Fruit fly (Drosophila melanogaster) whole organism, embryonic: ENCODE measurements around the gene Sumo.

Experiments
- Ada2b ChIP-seq: fragments of 200-800 bp; sonication (Bioruptor generic); IDR thresholded peaks from 2 replicates; pipeline ENCODE4 v1.3.6; 2022; ENCODE audit warnings: missing biosample characterization, missing genetic modification characterization
- B-H1 ChIP-seq: fragments of 200-800 bp; sonication (Bioruptor generic); IDR thresholded peaks from 3 replicates; pipeline ENCODE4 v1.3.6; 2022; ENCODE audit warnings: missing biosample characterization, missing genetic modification characterization
- CG10321 ChIP-seq: fragments of 200-800 bp; sonication (Bioruptor generic); IDR thresholded peaks from 2 replicates; pipeline ENCODE4 v1.3.6; 2022; ENCODE audit warnings: missing biosample characterization, missing genetic modification characterization
- CG10543 ChIP-seq: fragments of 200-800 bp; sonication (Bioruptor generic); optimal IDR thresholded peaks from 3 replicates; lab custom pipeline; 2017; ENCODE audit warnings: missing biosample characterization, mild to moderate bottlenecking, missing genetic modification characterization, moderate library complexity
- CG11093 ChIP-seq: fragments of 200-800 bp; sonication (Bioruptor generic); IDR thresholded peaks from 3 replicates; pipeline ENCODE4 v1.3.6; 2022; ENCODE audit warnings: missing biosample characterization, missing genetic modification characterization
- CG12071 ChIP-seq: fragments of 200-800 bp; sonication (Bioruptor generic); optimal IDR thresholded peaks from 3 replicates; lab custom pipeline; 2018; ENCODE audit warnings: missing biosample characterization, mild to moderate bottlenecking, missing genetic modification characterization
- CG13296 ChIP-seq: fragments of 200-800 bp; sonication (Bioruptor generic); optimal IDR thresholded peaks from 3 replicates; lab custom pipeline; 2018; ENCODE audit warnings: missing biosample characterization, mild to moderate bottlenecking, missing genetic modification characterization
- CG15601 ChIP-seq: fragments of 200-800 bp; sonication (Bioruptor generic); optimal IDR thresholded peaks from 3 replicates; lab custom pipeline; 2019; ENCODE audit warnings: missing biosample characterization, mild to moderate bottlenecking, missing genetic modification characterization, moderate library complexity
- CG1602 ChIP-seq: fragments of 200-800 bp; sonication (Bioruptor generic); optimal IDR thresholded peaks from 3 replicates; lab custom pipeline; 2016; ENCODE audit warnings: missing biosample characterization, missing genetic modification characterization
- CG17385 ChIP-seq: fragments of 200-800 bp; sonication (Bioruptor generic); optimal IDR thresholded peaks from 3 replicates; lab custom pipeline; 2018; ENCODE audit warnings: missing biosample characterization, mild to moderate bottlenecking, missing genetic modification characterization
- CG1832 ChIP-seq: fragments of 200-800 bp; sonication (Bioruptor generic); optimal IDR thresholded peaks from 2 replicates; lab custom pipeline; 2017; ENCODE audit warnings: missing biosample characterization, mild to moderate bottlenecking, missing genetic modification characterization, inconsistent platforms
- CG2712 ChIP-seq: fragments of 200-800 bp; optimal IDR thresholded peaks from 3 replicates; lab custom pipeline; 2019; ENCODE audit warnings: missing biosample characterization, mild to moderate bottlenecking, missing genetic modification characterization, moderate library complexity
- CG3847 ChIP-seq: fragments of 200-800 bp; sonication (Bioruptor generic); IDR thresholded peaks from 2 replicates; pipeline ENCODE4 v1.3.6; 2022; ENCODE audit warnings: missing biosample characterization, missing genetic modification characterization
- CG6654 ChIP-seq: fragments of 200-800 bp; sonication (Bioruptor generic); optimal IDR thresholded peaks from 2 replicates; lab custom pipeline; 2017; ENCODE audit warnings: missing biosample characterization, mild to moderate bottlenecking, missing genetic modification characterization
- CG6683 ChIP-seq: fragments of 200-800 bp; sonication (Bioruptor generic); optimal IDR thresholded peaks from 2 replicates; lab custom pipeline; 2017; ENCODE audit warnings: missing biosample characterization, mild to moderate bottlenecking, missing genetic modification characterization, missing genetic modification reagents
- CG6854 ChIP-seq: fragments of 200-800 bp; sonication (Bioruptor generic); optimal IDR thresholded peaks from 3 replicates; lab custom pipeline; 2017; ENCODE audit warnings: missing biosample characterization, mild to moderate bottlenecking, missing genetic modification characterization
- CG7372 ChIP-seq: fragments of 200-800 bp; sonication (Bioruptor generic); IDR thresholded peaks from 2 replicates; pipeline ENCODE4 v1.3.6; 2022; ENCODE audit warnings: missing biosample characterization, missing genetic modification characterization
- CG8388 ChIP-seq: fragments of 200-800 bp; sonication (Bioruptor generic); optimal IDR thresholded peaks from 2 replicates; lab custom pipeline; 2019; ENCODE audit warnings: missing biosample characterization, mild to moderate bottlenecking, missing genetic modification characterization, moderate library complexity
- CG8944 ChIP-seq: fragments of 200-800 bp; sonication (Bioruptor generic); optimal IDR thresholded peaks from 3 replicates; lab custom pipeline; 2016; ENCODE audit warnings: missing biosample characterization, missing genetic modification characterization
- CHES-1-like ChIP-seq: fragments of 200-800 bp; sonication (Bioruptor generic); optimal IDR thresholded peaks from 2 replicates; lab custom pipeline; 2016; ENCODE audit warnings: missing biosample characterization, missing genetic modification characterization
- Doc3 ChIP-seq: fragments of 200-800 bp; sonication (Bioruptor generic); IDR thresholded peaks from 3 replicates; pipeline ENCODE4 v1.3.6; 2022; ENCODE audit warnings: missing biosample characterization, missing genetic modification characterization; ENCODE audit not compliant: partially characterized antibody
- Gug ChIP-seq: fragments of 200-800 bp; sonication (Bioruptor generic); IDR thresholded peaks from 4 replicates; pipeline ENCODE4 v1.3.6; 2022; ENCODE audit warnings: missing biosample characterization, missing genetic modification characterization
- HLH4C ChIP-seq: fragments of 200-800 bp; sonication (Bioruptor generic); IDR thresholded peaks from 3 replicates; pipeline ENCODE4 v1.3.6; 2022; ENCODE audit warnings: missing biosample characterization, missing genetic modification characterization; ENCODE audit not compliant: partially characterized antibody
- Kr ChIP-seq: fragments of 200-800 bp; sonication (Bioruptor generic); optimal IDR thresholded peaks from 2 replicates; lab custom pipeline; 2017; ENCODE audit warnings: missing biosample characterization, mild to moderate bottlenecking, missing genetic modification characterization
- Mes4 ChIP-seq: fragments of 200-800 bp; sonication (Bioruptor generic); optimal IDR thresholded peaks from 2 replicates; lab custom pipeline; 2016; ENCODE audit warnings: missing biosample characterization, missing genetic modification characterization
- Neu2 ChIP-seq: fragments of 200-800 bp; sonication (Bioruptor generic); optimal IDR thresholded peaks from 3 replicates; lab custom pipeline; 2016; ENCODE audit warnings: missing biosample characterization, missing genetic modification characterization, borderline replicate concordance
- Nf-YC ChIP-seq: fragments of 200-800 bp; optimal IDR thresholded peaks from 3 replicates; lab custom pipeline; 2019; ENCODE audit warnings: missing biosample characterization, mild to moderate bottlenecking, missing genetic modification characterization, moderate library complexity
- Oaz ChIP-seq: fragments of 200-800 bp; sonication (Bioruptor generic); IDR thresholded peaks from 2 replicates; pipeline ENCODE4 v1.3.6; 2022; ENCODE audit warnings: missing biosample characterization, missing genetic modification characterization
- PHDP ChIP-seq: fragments of 200-800 bp; sonication (Bioruptor generic); optimal IDR thresholded peaks from 3 replicates; lab custom pipeline; 2018; ENCODE audit warnings: missing biosample characterization, mild to moderate bottlenecking, missing genetic modification characterization, moderate library complexity
- Pdp1 ChIP-seq, 2 experiments: fragments of 200-800 bp; sonication (Bioruptor generic); optimal IDR thresholded peaks; 3 replicates each; lab custom pipeline; 2016; ENCODE audit warnings: missing biosample characterization in 2 of 2, missing genetic modification characterization in 2 of 2, mild to moderate bottlenecking in 1 of 2, moderate library complexity in 1 of 2
- Ptx1 ChIP-seq: fragments of 200-800 bp; sonication (Bioruptor generic); IDR thresholded peaks from 2 replicates; pipeline ENCODE4 v1.3.6; 2022; ENCODE audit warnings: missing biosample characterization, missing genetic modification characterization
- Sin3A ChIP-seq: fragments of >200 bp; optimal IDR thresholded peaks from 2 replicates; lab custom pipeline; 2018
- Six4 ChIP-seq: fragments of 200-800 bp; sonication (Bioruptor generic); optimal IDR thresholded peaks from 2 replicates; lab custom pipeline; 2016; ENCODE audit warnings: missing biosample characterization, missing genetic modification characterization
- Spps ChIP-seq: fragments of 200-800 bp; sonication (Bioruptor generic); optimal IDR thresholded peaks from 2 replicates; lab custom pipeline; 2018; ENCODE audit warnings: missing biosample characterization, mild to moderate bottlenecking, missing genetic modification characterization
- Sry-β ChIP-seq: fragments of 200-800 bp; sonication (Bioruptor generic); optimal IDR thresholded peaks from 2 replicates; lab custom pipeline; 2018; ENCODE audit warnings: missing biosample characterization, mild to moderate bottlenecking, missing genetic modification characterization, moderate library complexity
- bsh ChIP-seq, 2 experiments: fragments of 200-800 bp; sonication (Bioruptor generic); optimal IDR thresholded peaks; 2 replicates each; lab custom pipeline; 2017 to 2018; ENCODE audit warnings: mild to moderate bottlenecking in 2 of 2, missing biosample characterization in 2 of 2, missing genetic modification characterization in 2 of 2, moderate library complexity in 1 of 2
- dpn ChIP-seq, 2 experiments: fragments of 200-800 bp; sonication (Bioruptor generic); optimal IDR thresholded peaks; 3 replicates each; lab custom pipeline; 2016; ENCODE audit warnings: missing biosample characterization in 2 of 2, missing genetic modification characterization in 2 of 2
- esg ChIP-seq: fragments of 200-800 bp; sonication (Bioruptor generic); conservative IDR thresholded peaks from 2 replicates; pipeline ENCODE4 v1.3.6; 2022; ENCODE audit warnings: missing biosample characterization, missing genetic modification characterization
- ewg ChIP-seq: fragments of 200-800 bp; sonication (Bioruptor generic); optimal IDR thresholded peaks from 3 replicates; lab custom pipeline; 2017; ENCODE audit warnings: mild to moderate bottlenecking, missing biosample characterization, missing genetic modification reagents, missing genetic modification characterization
- fd96Cb ChIP-seq: fragments of 200-800 bp; sonication (Bioruptor generic); optimal IDR thresholded peaks from 2 replicates; lab custom pipeline; 2018; ENCODE audit warnings: missing biosample characterization, mild to moderate bottlenecking, missing genetic modification characterization, moderate library complexity
- ftz-f1 ChIP-seq: fragments of 200-800 bp; sonication (Bioruptor generic); optimal IDR thresholded peaks from 2 replicates; lab custom pipeline; 2016; ENCODE audit warnings: missing biosample characterization, missing genetic modification characterization
- insv ChIP-seq, 2 experiments: fragments of 200-800 bp; sonication (Bioruptor generic); optimal IDR thresholded peaks; 3 replicates each; lab custom pipeline; 2016 to 2018; ENCODE audit warnings: missing biosample characterization in 2 of 2, missing genetic modification characterization in 2 of 2
- knrl ChIP-seq: fragments of 200-800 bp; sonication (Bioruptor generic); IDR thresholded peaks from 3 replicates; pipeline ENCODE4 v1.3.6; 2022; ENCODE audit warnings: missing biosample characterization, missing genetic modification characterization; ENCODE audit not compliant: partially characterized antibody
- mirr ChIP-seq: fragments of 200-800 bp; sonication (Bioruptor generic); optimal IDR thresholded peaks from 3 replicates; lab custom pipeline; 2018; ENCODE audit warnings: missing biosample characterization, mild to moderate bottlenecking, missing genetic modification characterization
- nmo ChIP-seq: fragments of 200-800 bp; sonication (Bioruptor generic); optimal IDR thresholded peaks from 2 replicates; lab custom pipeline; 2018; ENCODE audit warnings: missing biosample characterization, mild to moderate bottlenecking, missing genetic modification characterization, moderate library complexity
- scrt ChIP-seq: fragments of 200-800 bp; sonication (Bioruptor generic); optimal IDR thresholded peaks from 2 replicates; lab custom pipeline; 2018; ENCODE audit warnings: missing biosample characterization, mild to moderate bottlenecking, missing genetic modification characterization, moderate library complexity
- sens-2 ChIP-seq: fragments of 200-800 bp; sonication (Bioruptor generic); IDR thresholded peaks from 2 replicates; pipeline ENCODE4 v1.3.6; 2022; ENCODE audit warnings: missing biosample characterization, missing genetic modification characterization
- sim ChIP-seq: fragments of 200-800 bp; sonication (Bioruptor generic); IDR thresholded peaks from 2 replicates; pipeline ENCODE4 v1.3.6; 2022; ENCODE audit warnings: missing biosample characterization, missing genetic modification characterization
- ttk ChIP-seq: fragments of 200-800 bp; sonication (Bioruptor generic); IDR thresholded peaks from 2 replicates; pipeline ENCODE4 v2.1.2; 2022; ENCODE audit warnings: missing biosample characterization, missing genetic modification characterization
- usp ChIP-seq: fragments of >200 bp; optimal IDR thresholded peaks from 2 replicates; lab custom pipeline; 2017; ENCODE audit warnings: missing biosample characterization, missing genetic modification characterization
- wek ChIP-seq: fragments of 200-800 bp; sonication (Bioruptor generic); optimal IDR thresholded peaks from 3 replicates; lab custom pipeline; 2018; ENCODE audit warnings: missing biosample characterization, mild to moderate bottlenecking, missing genetic modification characterization, moderate library complexity

Gene Sumo

DNA sequence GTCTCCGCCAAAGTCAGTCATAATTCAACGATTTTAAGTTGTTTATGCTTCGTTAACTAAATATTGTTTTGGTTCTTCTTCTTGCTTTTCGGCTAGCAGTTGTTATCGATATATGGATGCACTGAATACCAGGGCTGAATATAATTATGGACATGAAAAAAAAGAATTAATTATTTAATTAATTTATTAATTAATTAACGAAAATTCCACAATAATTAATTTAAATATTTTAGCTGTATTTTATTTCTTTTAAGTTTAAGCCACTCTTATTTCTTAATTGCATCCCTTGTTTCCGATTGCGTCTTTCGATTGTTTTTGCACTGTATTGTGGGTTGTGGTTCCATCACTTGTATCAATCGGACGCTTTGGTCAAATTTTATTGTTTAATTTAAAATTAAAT, 17.3 kb downstream of the Sumo start, which contains the start of the genes Gas41 and SA1 (continued):
- no peak for TF ChIP-seq wek
- peak; percentile 70 for TF ChIP-seq HLH4C (GFP tag; lab: Robert Waterston, UW)
- no peak for TF ChIP-seq CG6854
- peak; percentile 93 for TF ChIP-seq esg (GFP tag; lab: Robert Waterston, UW)
- peak; percentile 62 for TF ChIP-seq CG10543 (GFP tag; lab: Kevin White, UChicago)
- no peak for TF ChIP-seq Nf-YC (tag; lab: Kevin White, UChicago)
- peak; percentile 87 for TF ChIP-seq Spps (tag; lab: Kevin White, UChicago)
- TF ChIP-seq CG6683 (GFP tag; lab: Kevin White, UChicago), result peak; percentile 64
- TF ChIP-seq Doc3, result peak; percentile 59; the same call in 1 of the 3 replicates
- TF ChIP-seq CG12071, result no peak
- TF ChIP-seq CG10321 (GFP tag; lab: Robert Waterston, UW), result 0 out of 2 replicates have a peak, but pooled peaks have one; percentile 24
- no peak for TF ChIP-seq Ada2b (GFP tag; lab: Robert Waterston, UW)
- TF ChIP-seq mirr, result peak; percentile 13
- TF ChIP-seq CHES-1-like (GFP tag; lab: Kevin White, UChicago), result peak; percentile 72
- peak; percentile 82 for TF ChIP-seq CG11093 (GFP tag; lab: Robert Waterston, UW)
- TF ChIP-seq CG3847, result no peak
- TF ChIP-seq CG2712, result peak; percentile 96
- TF ChIP-seq B-H1 (GFP tag; lab: Robert Waterston, UW), result peak; percentile 86
- peak; percentile 84 for TF ChIP-seq knrl (GFP tag; lab: Robert Waterston, UW)
- no peak for TF ChIP-seq Sin3A (lab: Kevin White, UChicago)
- TF ChIP-seq CG6654 (GFP tag; lab: Kevin White, UChicago), result peak; percentile 5
- peak; percentile 72 for TF ChIP-seq fd96Cb (tag; lab: Kevin White, UChicago)
- TF ChIP-seq Oaz, result no peak
- TF ChIP-seq dpn (GFP tag; optimal IDR thresholded peaks at IDR 0.05; lab: Kevin White, UChicago), result peak in 1 of 2 experiments; percentile 74
- no peak for TF ChIP-seq CG1832 (GFP tag; lab: Kevin White, UChicago)
- TF ChIP-seq CG15601, result no peak
- TF ChIP-seq PHDP, result peak; percentile 94
- peak; percentile 99 for TF ChIP-seq CG17385 (GFP tag; lab: Kevin White, UChicago)
- peak in 1 of 2 experiments; percentile 22 for TF ChIP-seq bsh (GFP tag; optimal IDR thresholded peaks at IDR 0.05; lab: Kevin White, UChicago)
- TF ChIP-seq sim (GFP tag; lab: Robert Waterston, UW), result no peak
- TF ChIP-seq Ptx1 (GFP tag; lab: Robert Waterston, UW), result no peak
- peak; percentile 87 for TF ChIP-seq Gug (GFP tag; lab: Robert Waterston, UW)
- TF ChIP-seq CG7372 (GFP tag; lab: Robert Waterston, UW), result peak; percentile 80
- TF ChIP-seq CG8388 (GFP tag; lab: Kevin White, UChicago), result peak; percentile 93
- no peak for TF ChIP-seq ttk (GFP tag; lab: Robert Waterston, UW)
- peak; percentile 65 for TF ChIP-seq scrt
- TF ChIP-seq nmo (GFP tag; lab: Kevin White, UChicago), result peak; percentile 24
- no peak for TF ChIP-seq Kr (GFP tag; lab: Kevin White, UChicago)
- TF ChIP-seq ftz-f1 (GFP tag; lab: Kevin White, UChicago), result no peak
- TF ChIP-seq sens-2 (GFP tag; lab: Robert Waterston, UW), result no peak
- no peak for TF ChIP-seq insv (GFP tag; optimal IDR thresholded peaks at IDR 0.05; lab: Kevin White, UChicago)
- peak; percentile 88 for TF ChIP-seq CG13296 (GFP tag; lab: Kevin White, UChicago)
- no peak for TF ChIP-seq Mes4 (GFP tag; lab: Kevin White, UChicago)
- TF ChIP-seq CG8944, result no peak
- no peak for TF ChIP-seq usp (GFP tag; lab: Kevin White, UChicago)
- peak; percentile 70 for TF ChIP-seq Six4
- TF ChIP-seq CG1602, result peak; percentile 92
- TF ChIP-seq ewg (GFP tag; lab: Kevin White, UChicago), result peak; percentile 33
- TF ChIP-seq Pdp1 (GFP tag; optimal IDR thresholded peaks at IDR 0.05; lab: Kevin White, UChicago), result peak in 1 of 2 experiments; percentile 56
- TF ChIP-seq Neu2 (GFP tag; lab: Kevin White, UChicago), result no peak
- peak; percentile 9 for TF ChIP-seq Sry-β (GFP tag; lab: Kevin White, UChicago)
